Worm (Caenorhabditis elegans) whole organism, young adult: ENCODE measurements around the gene F38B7.3.

Experiments
- D2030.7 ChIP-seq: fragments of 200-800 bp; sonication (Bioruptor generic); IDR thresholded peaks from 2 replicates; pipeline ENCODE4 v1.3.6; 2022; ENCODE audit warnings: missing genetic modification reagents, missing genetic modification characterization, missing compliant biosample characterization
- F23B12.7 ChIP-seq: sonication (generic microtip); optimal IDR thresholded peaks from 2 replicates; lab custom pipeline; 2017; ENCODE audit warnings: missing genetic modification characterization, mild to moderate bottlenecking, missing compliant biosample characterization, antibody characterized with exemption, moderate library complexity; ENCODE audit not compliant: insufficient read depth
- F39B2.1 ChIP-seq: fragments of 200-800 bp; sonication (Bioruptor generic); IDR thresholded peaks from 2 replicates; pipeline ENCODE4 v1.3.6; 2022; ENCODE audit warnings: missing genetic modification reagents, missing genetic modification characterization, missing compliant biosample characterization
- F49E8.2 ChIP-seq: sonication (generic microtip); optimal IDR thresholded peaks from 3 replicates; lab custom pipeline; 2017; ENCODE audit warnings: missing genetic modification characterization, mild to moderate bottlenecking, missing compliant biosample characterization, antibody characterized with exemption, moderate library complexity; ENCODE audit not compliant: insufficient read depth
- F57C9.4 ChIP-seq: sonication (generic microtip); optimal IDR thresholded peaks from 2 replicates; lab custom pipeline; 2017; ENCODE audit warnings: mild to moderate bottlenecking, missing genetic modification characterization, missing compliant biosample characterization
- T26A5.8 ChIP-seq: sonication (generic microtip); optimal IDR thresholded peaks from 2 replicates; lab custom pipeline; 2016; ENCODE audit warnings: missing genetic modification characterization, missing compliant biosample characterization
- Y53G8AR.9 ChIP-seq: fragments of 200-800 bp; sonication (Bioruptor generic); conservative IDR thresholded peaks from 2 replicates; pipeline ENCODE4 v1.3.6; 2022; ENCODE audit warnings: missing genetic modification reagents, missing genetic modification characterization, missing compliant biosample characterization
- Y95B8A.8 ChIP-seq: fragments of 200-800 bp; sonication (Bioruptor generic); IDR thresholded peaks from 2 replicates; pipeline ENCODE4 v1.3.6; 2022; ENCODE audit warnings: missing genetic modification reagents, missing genetic modification characterization, missing compliant biosample characterization
- ZK185.1 ChIP-seq: sonication (generic microtip); optimal IDR thresholded peaks from 2 replicates; lab custom pipeline; 2016; ENCODE audit warnings: mild to moderate bottlenecking, missing genetic modification characterization, missing compliant biosample characterization; ENCODE audit not compliant: poor library complexity, severe bottlenecking
- akir-1 ChIP-seq: fragments of 200-800 bp; sonication (Bioruptor generic); optimal IDR thresholded peaks from 2 replicates; lab custom pipeline; 2018; ENCODE audit warnings: mild to moderate bottlenecking, missing genetic modification characterization, moderate library complexity, missing compliant biosample characterization
- aptf-2 ChIP-seq: fragments of 200-800 bp; sonication (Bioruptor generic); conservative IDR thresholded peaks from 2 replicates; pipeline ENCODE4 v1.3.6; 2022; ENCODE audit warnings: missing genetic modification reagents, missing genetic modification characterization, missing compliant biosample characterization
- athp-1 ChIP-seq: sonication (generic microtip); optimal IDR thresholded peaks from 2 replicates; lab custom pipeline; 2017; ENCODE audit warnings: mild to moderate bottlenecking, missing genetic modification characterization, missing compliant biosample characterization
- attf-5 ChIP-seq: fragments of 200-800 bp; sonication (Bioruptor generic); optimal IDR thresholded peaks from 2 replicates; lab custom pipeline; 2018; ENCODE audit warnings: mild to moderate bottlenecking, missing genetic modification characterization, missing compliant biosample characterization
- bed-1 ChIP-seq: fragments of 200-800 bp; sonication (Bioruptor generic); IDR thresholded peaks from 2 replicates; pipeline ENCODE4 v1.3.6; 2022; ENCODE audit warnings: missing genetic modification reagents, missing genetic modification characterization, missing compliant biosample characterization
- ceh-40 ChIP-seq: fragments of 200-800 bp; sonication (Bioruptor generic); IDR thresholded peaks from 2 replicates; pipeline ENCODE4 v1.3.6; 2022; ENCODE audit warnings: missing genetic modification characterization, missing compliant biosample characterization
- ceh-58 ChIP-seq: fragments of 200-800 bp; sonication (Bioruptor generic); IDR thresholded peaks from 2 replicates; pipeline ENCODE4 v1.3.6; 2022; ENCODE audit warnings: missing genetic modification characterization, missing compliant biosample characterization
- ceh-79 ChIP-seq: sonication (generic microtip); optimal IDR thresholded peaks from 2 replicates; lab custom pipeline; 2017; ENCODE audit warnings: mild to moderate bottlenecking, missing genetic modification characterization, missing compliant biosample characterization
- ceh-91 ChIP-seq: fragments of 200-800 bp; sonication (Bioruptor generic); IDR thresholded peaks from 2 replicates; pipeline ENCODE4 v1.3.6; 2022; ENCODE audit warnings: missing genetic modification reagents, missing genetic modification characterization, missing compliant biosample characterization
- dpl-1 ChIP-seq: fragments of 150-350 bp; optimal IDR thresholded peaks from 2 replicates; lab custom pipeline; 2014; ENCODE audit warnings: missing biosample characterization, missing genetic modification reagents, missing genetic modification characterization
- egl-18 ChIP-seq: fragments of 200-800 bp; sonication (Bioruptor generic); IDR thresholded peaks from 2 replicates; pipeline ENCODE4 v1.3.6; 2022; ENCODE audit warnings: missing genetic modification reagents, missing genetic modification characterization, missing compliant biosample characterization
- egrh-3 ChIP-seq: fragments of 200-800 bp; sonication (Bioruptor generic); IDR thresholded peaks from 2 replicates; pipeline ENCODE4 v1.3.6; 2022; ENCODE audit warnings: missing genetic modification reagents, missing genetic modification characterization, missing compliant biosample characterization
- gei-17 ChIP-seq: fragments of 200-800 bp; sonication (Bioruptor generic); optimal IDR thresholded peaks from 2 replicates; lab custom pipeline; 2018; ENCODE audit warnings: mild to moderate bottlenecking, missing genetic modification characterization, missing compliant biosample characterization
- hlh-26 ChIP-seq: fragments of 200-800 bp; sonication (Bioruptor generic); conservative IDR thresholded peaks from 2 replicates; pipeline ENCODE4 v1.3.6; 2022; ENCODE audit warnings: missing genetic modification reagents, missing genetic modification characterization, missing compliant biosample characterization
- lin-54 ChIP-seq: fragments of 200-800 bp; sonication (Bioruptor generic); optimal IDR thresholded peaks from 2 replicates; lab custom pipeline; 2018; ENCODE audit warnings: mild to moderate bottlenecking, missing genetic modification characterization, missing compliant biosample characterization
- madf-3 ChIP-seq: fragments of 200-800 bp; sonication (Bioruptor generic); IDR thresholded peaks from 2 replicates; pipeline ENCODE4 v1.3.6; 2022; ENCODE audit warnings: missing genetic modification reagents, missing genetic modification characterization, missing compliant biosample characterization
- madf-8 ChIP-seq: fragments of 200-800 bp; sonication (Bioruptor generic); conservative IDR thresholded peaks from 2 replicates; pipeline ENCODE4 v1.3.6; 2022; ENCODE audit warnings: missing genetic modification reagents, missing genetic modification characterization, missing compliant biosample characterization
- mel-28 ChIP-seq: sonication (generic microtip); optimal IDR thresholded peaks from 2 replicates; lab custom pipeline; 2016; ENCODE audit warnings: borderline replicate concordance, mild to moderate bottlenecking, missing genetic modification characterization, missing compliant biosample characterization
- nfya-1 ChIP-seq: sonication (generic microtip); optimal IDR thresholded peaks from 2 replicates; lab custom pipeline; 2017; ENCODE audit warnings: antibody characterized with exemption, missing compliant biosample characterization, missing genetic modification characterization, borderline replicate concordance; ENCODE audit not compliant: insufficient read depth
- nfyb-1 ChIP-seq: fragments of 200-800 bp; sonication (Bioruptor generic); IDR thresholded peaks from 2 replicates; pipeline ENCODE4 v1.3.6; 2022; ENCODE audit warnings: missing genetic modification reagents, missing genetic modification characterization, missing compliant biosample characterization
- nhr-179 ChIP-seq: sonication (generic microtip); optimal IDR thresholded peaks from 2 replicates; lab custom pipeline; 2016; ENCODE audit warnings: mild to moderate bottlenecking, missing genetic modification characterization, missing compliant biosample characterization
- nhr-27 ChIP-seq: fragments of 200-800 bp; sonication (Bioruptor generic); optimal IDR thresholded peaks from 2 replicates; lab custom pipeline; 2018; ENCODE audit warnings: mild to moderate bottlenecking, missing genetic modification characterization, moderate library complexity, missing compliant biosample characterization
- nhr-80 ChIP-seq: sonication (generic microtip); optimal IDR thresholded peaks from 2 replicates; lab custom pipeline; 2016; ENCODE audit warnings: missing genetic modification characterization, missing compliant biosample characterization
- pbrm-1 ChIP-seq: fragments of 200-800 bp; sonication (Bioruptor generic); IDR thresholded peaks from 2 replicates; pipeline ENCODE4 v1.3.6; 2022; ENCODE audit warnings: missing genetic modification reagents, missing genetic modification characterization, missing compliant biosample characterization
- rec-8 ChIP-seq, 2 experiments: sonication (generic microtip); optimal IDR thresholded peaks; 2 replicates each; lab custom pipeline; 2016; ENCODE audit warnings: mild to moderate bottlenecking in 2 of 2, missing genetic modification characterization in 2 of 2, missing genetic modification reagents in 2 of 2, missing genotype in 2 of 2, missing biosample characterization in 1 of 2, missing compliant biosample characterization in 1 of 2, moderate library complexity in 1 of 2
- rpc-1 ChIP-seq, 2 experiments: fragments of 150-350 bp in 1 of 2; sonication (generic microtip) in 1 of 2; optimal IDR thresholded peaks; 2 replicates each; lab custom pipeline; 2014 to 2018; ENCODE audit warnings: missing biosample characterization in 1 of 2, missing genetic modification characterization in 1 of 2, missing genetic modification reagents in 1 of 2, missing genotype in 1 of 2
- sea-2 ChIP-seq: fragments of 200-800 bp; sonication (Bioruptor generic); IDR thresholded peaks from 2 replicates; pipeline ENCODE4 v1.3.6; 2022; ENCODE audit warnings: missing genetic modification characterization, missing compliant biosample characterization
- snpc-3.4 ChIP-seq: sonication (generic microtip); optimal IDR thresholded peaks from 2 replicates; lab custom pipeline; 2017; ENCODE audit warnings: missing genetic modification characterization, mild to moderate bottlenecking, missing compliant biosample characterization, antibody characterized with exemption, moderate library complexity, missing genotype, missing genetic modification reagents
- snpc-4 ChIP-seq, 5 experiments: fragments of 150-350 bp in 1 of 5; sonication (generic microtip) in 4 of 5; optimal IDR thresholded peaks; 2 replicates each; lab custom pipeline; 2014 to 2018; ENCODE audit warnings: missing genetic modification characterization in 5 of 5, missing biosample characterization in 3 of 5, antibody characterized with exemption in 2 of 5, mild to moderate bottlenecking in 2 of 5, missing compliant biosample characterization in 2 of 5, missing genotype in 2 of 5, moderate library complexity in 2 of 5, missing genetic modification reagents in 1 of 5
- sptf-2 ChIP-seq: fragments of 200-800 bp; sonication (Bioruptor generic); optimal IDR thresholded peaks from 2 replicates; lab custom pipeline; 2018; ENCODE audit warnings: mild to moderate bottlenecking, missing genetic modification characterization, missing compliant biosample characterization
- tbp1 ChIP-seq: fragments of 200-800 bp; sonication (Bioruptor generic); optimal IDR thresholded peaks from 2 replicates; lab custom pipeline; 2018; ENCODE audit warnings: mild to moderate bottlenecking, missing genetic modification characterization, missing compliant biosample characterization
- tbx-9 ChIP-seq: sonication (generic microtip); optimal IDR thresholded peaks from 2 replicates; lab custom pipeline; 2016; ENCODE audit warnings: borderline replicate concordance, missing genetic modification characterization, inconsistent platforms, missing compliant biosample characterization
- tlf-1 ChIP-seq: fragments of 200-800 bp; sonication (Bioruptor generic); optimal IDR thresholded peaks from 2 replicates; lab custom pipeline; 2018; ENCODE audit warnings: mild to moderate bottlenecking, missing genetic modification characterization, missing compliant biosample characterization
- unc-130 ChIP-seq: sonication (generic microtip); optimal IDR thresholded peaks from 2 replicates; lab custom pipeline; 2016; ENCODE audit warnings: missing genetic modification reagents, missing genetic modification characterization, missing compliant biosample characterization
- xnd-1 ChIP-seq: sonication (generic microtip); optimal IDR thresholded peaks from 2 replicates; lab custom pipeline; 2016; ENCODE audit warnings: missing genotype, missing genetic modification reagents, missing genetic modification characterization, missing compliant biosample characterization
- ztf-22 ChIP-seq: fragments of 200-800 bp; sonication (Bioruptor generic); optimal IDR thresholded peaks from 2 replicates; lab custom pipeline; 2018; ENCODE audit warnings: mild to moderate bottlenecking, missing genetic modification characterization, moderate library complexity, missing compliant biosample characterization
- ztf-25 ChIP-seq: fragments of 200-800 bp; sonication (Bioruptor generic); IDR thresholded peaks from 2 replicates; pipeline ENCODE4 v1.3.6; 2022; ENCODE audit warnings: missing genetic modification reagents, missing genetic modification characterization, missing compliant biosample characterization

F38B7.3 gene

DNA sequence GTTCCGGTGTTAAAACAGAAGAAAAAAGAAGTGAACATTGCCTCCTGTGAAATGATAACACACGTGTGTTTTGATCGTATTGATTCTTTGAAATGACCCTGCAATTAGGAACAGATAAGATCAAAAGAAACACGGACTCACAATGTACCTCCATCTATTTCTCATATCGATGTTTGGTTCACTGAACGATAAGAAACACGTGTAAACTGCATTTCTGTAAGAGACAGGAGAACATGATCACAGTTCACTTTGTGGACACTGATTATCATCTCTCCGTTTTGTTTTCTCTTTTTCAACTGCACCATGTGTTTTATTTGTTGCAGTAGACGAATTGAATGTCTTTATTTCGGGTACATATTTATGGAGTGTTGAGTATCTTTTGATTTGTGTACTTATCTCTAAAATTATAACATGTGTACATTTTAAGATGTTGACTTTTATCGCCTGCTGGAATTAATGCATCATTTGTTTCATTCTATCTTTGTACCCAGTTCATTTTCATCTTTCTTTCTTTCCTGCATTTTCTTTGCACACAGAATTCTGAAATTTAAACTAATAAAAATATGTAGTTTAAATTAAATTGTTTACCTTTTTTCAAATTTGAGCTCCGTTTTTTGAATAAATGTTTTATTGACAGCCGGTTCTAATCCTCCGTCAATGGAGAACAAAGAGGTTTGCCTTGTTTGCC, 24.0 kb downstream of the F38B7.3 start, which contains the start of the genes H12C20.7 and nhr-68 (continued):
- TF ChIP-seq ceh-91 (no peak), nhr-27 (tag; lab: Kevin White, UChicago) (no peak), ceh-40 (GFP tag; lab: Robert Waterston, UW) (no peak), snpc-3.4 (tag; lab: Kevin White, UChicago) (no peak), nfya-1 (tag; lab: Kevin White, UChicago) (no peak), egrh-3 (no peak), pbrm-1 (GFP tag; lab: Robert Waterston, UW) (peak; percentile 72; the same call in 1 of the 2 replicates), F23B12.7 (tag; lab: Kevin White, UChicago) (no peak), attf-5 (GFP tag; lab: Kevin White, UChicago) (peak; percentile 70), ceh-58 (GFP tag; lab: Robert Waterston, UW) (no peak), egl-18 (GFP tag; lab: Robert Waterston, UW) (no peak), sea-2 (GFP tag; lab: Robert Waterston, UW) (no peak), tbx-9 (tag; lab: Kevin White, UChicago) (no peak), nhr-179 (tag; lab: Kevin White, UChicago) (no peak), ZK185.1 (tag; lab: Kevin White, UChicago) (peak; percentile 84), ceh-79 (tag; lab: Kevin White, UChicago) (no peak), nfyb-1 (GFP tag; lab: Robert Waterston, UW) (peak; percentile 92), dpl-1 (GFP tag; lab: Kevin White, UChicago) (no peak), snpc-4 (GFP tag; optimal IDR thresholded peaks at IDR 0.05; lab: Kevin White, UChicago) (no peak), snpc-4 (tag; optimal IDR thresholded peaks at IDR 0.05; lab: Kevin White, UChicago) (peak in 2 of 4 experiments; percentile 63 to 69), athp-1 (tag; lab: Kevin White, UChicago) (peak; percentile 37), madf-3 (GFP tag; lab: Robert Waterston, UW) (no peak), aptf-2 (GFP tag; lab: Robert Waterston, UW) (no peak), F57C9.4 (tag; lab: Kevin White, UChicago) (no peak), madf-8 (GFP tag; lab: Robert Waterston, UW) (no peak), F39B2.1 (no peak), bed-1 (GFP tag; lab: Robert Waterston, UW) (no peak), unc-130 (GFP tag; lab: Kevin White, UChicago) (no peak), sptf-2 (GFP tag; lab: Kevin White, UChicago) (no peak), xnd-1 (no peak), ztf-22 (GFP tag; lab: Kevin White, UChicago) (peak; percentile 97), rec-8 (tag; optimal IDR thresholded peaks at IDR 0.05; lab: Kevin White, UChicago) (no peak), T26A5.8 (tag; lab: Kevin White, UChicago) (no peak), Y95B8A.8 (GFP tag; lab: Robert Waterston, UW) (no peak), gei-17 (GFP tag; lab: Kevin White, UChicago) (peak; percentile 80), akir-1 (GFP tag; lab: Kevin White, UChicago) (peak; percentile 42), Y53G8AR.9 (0 out of 2 replicates have a peak, but pooled peaks have one; percentile 13), rpc-1 (optimal IDR thresholded peaks at IDR 0.05; lab: Kevin White, UChicago) (no peak), rpc-1 (tag; optimal IDR thresholded peaks at IDR 0.05; lab: Kevin White, UChicago) (no peak), F49E8.2 (tag; lab: Kevin White, UChicago) (no peak), nhr-80 (peak; percentile 98), lin-54 (GFP tag; lab: Kevin White, UChicago) (peak; percentile 60), mel-28 (tag; lab: Kevin White, UChicago) (no peak), hlh-26 (no peak), ztf-25 (no peak), tlf-1 (GFP tag; lab: Kevin White, UChicago) (peak; percentile 91), tbp1 (peak; percentile 70), D2030.7 (GFP tag; lab: Robert Waterston, UW) (no peak)
